Fruit fly (Drosophila melanogaster): ENCODE results near the gene OdsH.

The OdsH gene

DNA sequence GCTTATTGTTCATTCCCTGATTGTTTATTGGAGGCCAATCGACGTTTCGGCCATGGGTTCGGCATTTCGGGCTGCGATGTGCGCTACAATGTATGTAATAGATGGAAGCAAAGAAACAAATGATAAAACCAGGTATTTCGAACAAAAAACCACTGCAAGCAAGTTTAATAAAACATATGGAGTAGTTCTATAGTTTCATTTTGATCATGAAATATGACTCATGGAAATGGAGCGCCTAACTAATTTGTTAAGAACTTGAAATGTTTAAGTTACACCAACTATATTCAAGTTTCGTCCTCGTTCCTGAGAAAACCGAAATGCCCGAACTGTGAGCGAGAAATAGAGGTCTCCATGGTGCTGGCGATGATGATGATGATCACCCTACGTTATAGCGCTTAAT is 10.5 kb upstream of the OdsH start (continued):
- no peak for TF ChIP-seq pb (GFP tag; optimal IDR thresholded peaks at IDR 0.05)
- TF ChIP-seq eve (GFP tag; optimal IDR thresholded peaks at IDR 0.05): peak in 1 of 2 experiments; percentile 78
- TF ChIP-seq dati (GFP tag; IDR thresholded peaks at IDR 0.05): no peak
- no peak for TF ChIP-seq E2f1 (GFP tag; IDR thresholded peaks at IDR 0.05)
- no peak for TF ChIP-seq Dfd (GFP tag; optimal IDR thresholded peaks at IDR 0.05)
- TF ChIP-seq Hr51 (GFP tag; optimal IDR thresholded peaks at IDR 0.05): peak in 1 of 2 experiments; percentile 55
- no peak for TF ChIP-seq CG10543 (GFP tag; optimal IDR thresholded peaks at IDR 0.05)
- no peak for TF ChIP-seq CG18764 (GFP tag; optimal IDR thresholded peaks at IDR 0.05)
- peak; percentile 3 for TF ChIP-seq CG17359 (tag; optimal IDR thresholded peaks at IDR 0.05)
- no peak for TF ChIP-seq CG9437 (GFP tag; optimal IDR thresholded peaks at IDR 0.05)
- no peak for TF ChIP-seq CG17568 (GFP tag; optimal IDR thresholded peaks at IDR 0.05)
- TF ChIP-seq CkIIα-i1 (GFP tag; IDR thresholded peaks at IDR 0.05): no peak
- no peak for TF ChIP-seq ro (GFP tag; IDR thresholded peaks at IDR 0.05)
- no peak for TF ChIP-seq CG8765 (GFP tag; IDR thresholded peaks at IDR 0.05)
- TF ChIP-seq CG30403 (GFP tag; optimal IDR thresholded peaks at IDR 0.05): peak; percentile 52
- no peak for TF ChIP-seq CG11504 (tag; optimal IDR thresholded peaks at IDR 0.05)
- no peak for TF ChIP-seq Taf1 (GFP tag; IDR thresholded peaks at IDR 0.05)
- no peak for TF ChIP-seq MTF-1 (GFP tag; optimal IDR thresholded peaks at IDR 0.05; ENCODE audit: borderline replicate concordance)
- TF ChIP-seq CG2129 (GFP tag; IDR thresholded peaks at IDR 0.05; ENCODE audit: partially characterized antibody): no peak
- TF ChIP-seq CG12744 (GFP tag; optimal IDR thresholded peaks at IDR 0.05): no peak
- TF ChIP-seq sna (GFP tag; IDR thresholded peaks at IDR 0.05; ENCODE audit: partially characterized antibody): no peak
- 0 out of 2 replicates have a peak, but pooled peaks have one; percentile 29 for TF ChIP-seq lmd (GFP tag; IDR thresholded peaks at IDR 0.05)
- TF ChIP-seq MBD-R2 (GFP tag; IDR thresholded peaks at IDR 0.05): no peak
- TF ChIP-seq CG12391 (tag; optimal IDR thresholded peaks at IDR 0.05): peak; percentile 36
- no peak for TF ChIP-seq vfl (GFP tag; optimal IDR thresholded peaks at IDR 0.05)
- no peak for TF ChIP-seq Atf3 (GFP tag; optimal IDR thresholded peaks at IDR 0.05)
- TF ChIP-seq gce (GFP tag; IDR thresholded peaks at IDR 0.05): no peak
- TF ChIP-seq CG9932 (GFP tag; IDR thresholded peaks at IDR 0.05): no peak
- no peak for TF ChIP-seq BEAF-32 (GFP tag; optimal IDR thresholded peaks at IDR 0.05)
- no peak for TF ChIP-seq CG6654 (GFP tag; optimal IDR thresholded peaks at IDR 0.05)
- no peak for TF ChIP-seq luna (GFP tag; optimal IDR thresholded peaks at IDR 0.05)
- peak; percentile 23 for TF ChIP-seq Asciz (GFP tag; optimal IDR thresholded peaks at IDR 0.05)
- peak; percentile 21; the same call in 1 of the 2 replicates for TF ChIP-seq ssp (GFP tag; IDR thresholded peaks at IDR 0.05)
- TF ChIP-seq CHES-1-like (GFP tag; optimal IDR thresholded peaks at IDR 0.05): no peak
- TF ChIP-seq CG5245 (GFP tag; optimal IDR thresholded peaks at IDR 0.05): peak; percentile 7
- TF ChIP-seq CG7357 (GFP tag; IDR thresholded peaks at IDR 0.05): 0 out of 3 replicates have a peak, but pooled peaks have one; percentile 13
- peak; percentile 24 for TF ChIP-seq ind (GFP tag; optimal IDR thresholded peaks at IDR 0.05)
- TF ChIP-seq fu2 (GFP tag; optimal IDR thresholded peaks at IDR 0.05): no peak
- TF ChIP-seq HmgD (GFP tag; optimal IDR thresholded peaks at IDR 0.05): no peak
- no peak for TF ChIP-seq slbo (GFP tag; IDR thresholded peaks at IDR 0.05)
- TF ChIP-seq CG17829 (tag; optimal IDR thresholded peaks at IDR 0.05): peak; percentile 58
- no peak for TF ChIP-seq Fer1 (GFP tag; optimal IDR thresholded peaks at IDR 0.05)
- no peak for TF ChIP-seq bigmax (GFP tag; optimal IDR thresholded peaks at IDR 0.05)
- TF ChIP-seq CG4854 (GFP tag; optimal IDR thresholded peaks at IDR 0.05): no peak
- no peak for TF ChIP-seq Atf-2 (GFP tag; optimal IDR thresholded peaks at IDR 0.05)
- TF ChIP-seq Oaz (GFP tag; IDR thresholded peaks at IDR 0.05): no peak
- TF ChIP-seq pfk (GFP tag; optimal IDR thresholded peaks at IDR 0.05): no peak
- 0 out of 2 replicates have a peak, but pooled peaks have one; percentile 13 for TF ChIP-seq CG32772 (GFP tag; IDR thresholded peaks at IDR 0.05)
- TF ChIP-seq CG30020 (tag; optimal IDR thresholded peaks at IDR 0.05): no peak
- no peak for TF ChIP-seq CG1832 (GFP tag; optimal IDR thresholded peaks at IDR 0.05)
- TF ChIP-seq chif (GFP tag; optimal IDR thresholded peaks at IDR 0.05): peak; percentile 19 to 34
- TF ChIP-seq rib (GFP tag; IDR thresholded peaks at IDR 0.05): no peak
